Fruit fly (Drosophila melanogaster) whole organism, embryonic: ENCODE data around the gene MSBP.
A peak's percentile ranks its signal among the peaks of the same experiment; 100 is the strongest.

Experiments
- Bgb ChIP-seq: fragments of 200-800 bp; sonication (Bioruptor generic); IDR thresholded peaks from 2 replicates; pipeline ENCODE4 v1.3.6; 2022; ENCODE audit warnings: missing biosample characterization, missing genetic modification characterization; ENCODE audit not compliant: partially characterized antibody
- CG10267 ChIP-seq: fragments of 200-800 bp; sonication (Bioruptor generic); optimal IDR thresholded peaks from 2 replicates; lab custom pipeline; 2018; ENCODE audit warnings: missing biosample characterization, mild to moderate bottlenecking, missing genetic modification characterization, moderate library complexity
- CG10366 ChIP-seq: fragments of 200-800 bp; sonication (Bioruptor generic); IDR thresholded peaks from 2 replicates; pipeline ENCODE4 v1.3.6; 2022; ENCODE audit warnings: missing biosample characterization, missing genetic modification characterization
- CG12219 ChIP-seq: fragments of 200-800 bp; sonication (Bioruptor generic); optimal IDR thresholded peaks from 3 replicates; lab custom pipeline; 2018; ENCODE audit warnings: missing biosample characterization, mild to moderate bottlenecking, missing genetic modification characterization
- CG12942 ChIP-seq: fragments of 200-800 bp; sonication (Bioruptor generic); optimal IDR thresholded peaks from 3 replicates; lab custom pipeline; 2016; ENCODE audit warnings: missing biosample characterization, missing genetic modification characterization
- CG13123 ChIP-seq: fragments of 200-800 bp; sonication (Bioruptor generic); optimal IDR thresholded peaks from 2 replicates; lab custom pipeline; 2016; ENCODE audit warnings: missing biosample characterization, missing genetic modification characterization
- CG1602 ChIP-seq: fragments of 200-800 bp; sonication (Bioruptor generic); optimal IDR thresholded peaks from 3 replicates; lab custom pipeline; 2016; ENCODE audit warnings: missing biosample characterization, missing genetic modification characterization
- CG1647 ChIP-seq: fragments of 200-800 bp; sonication (Bioruptor generic); optimal IDR thresholded peaks from 3 replicates; lab custom pipeline; 2016; ENCODE audit warnings: missing biosample characterization, missing genetic modification characterization
- CG17612 ChIP-seq: fragments of 200-800 bp; sonication (Bioruptor generic); IDR thresholded peaks from 2 replicates; pipeline ENCODE4 v1.3.6; 2022; ENCODE audit warnings: missing biosample characterization, missing genetic modification characterization
- CG1792 ChIP-seq: fragments of 200-800 bp; sonication (Bioruptor generic); optimal IDR thresholded peaks from 2 replicates; lab custom pipeline; 2016; ENCODE audit warnings: missing biosample characterization, missing genetic modification characterization
- CG18011 ChIP-seq: fragments of 200-800 bp; sonication (Bioruptor generic); optimal IDR thresholded peaks from 2 replicates; lab custom pipeline; 2017; ENCODE audit warnings: missing biosample characterization, missing genetic modification characterization, mild to moderate bottlenecking, moderate library complexity, missing genotype
- CG18599 ChIP-seq: fragments of 200-800 bp; sonication (Bioruptor generic); optimal IDR thresholded peaks from 3 replicates; lab custom pipeline; 2017; ENCODE audit warnings: missing biosample characterization, missing genetic modification characterization, mild to moderate bottlenecking, moderate library complexity, missing genetic modification reagents
- CG2116 ChIP-seq: fragments of 200-800 bp; sonication (Bioruptor generic); optimal IDR thresholded peaks from 3 replicates; lab custom pipeline; 2018; ENCODE audit warnings: missing biosample characterization, mild to moderate bottlenecking, missing genetic modification characterization
- CG2202 ChIP-seq: fragments of 200-800 bp; sonication (Bioruptor generic); optimal IDR thresholded peaks from 2 replicates; lab custom pipeline; 2018; ENCODE audit warnings: missing biosample characterization, mild to moderate bottlenecking, missing genetic modification characterization
- CG30020 ChIP-seq: fragments of 200-800 bp; optimal IDR thresholded peaks from 2 replicates; lab custom pipeline; 2019; ENCODE audit warnings: missing biosample characterization, mild to moderate bottlenecking, missing genetic modification characterization, moderate library complexity
- CG33213 ChIP-seq: fragments of 200-800 bp; sonication (Bioruptor generic); optimal IDR thresholded peaks from 3 replicates; lab custom pipeline; 2016; ENCODE audit warnings: missing biosample characterization, missing genetic modification characterization
- CG33557 ChIP-seq: fragments of 200-800 bp; sonication (Bioruptor generic); optimal IDR thresholded peaks from 2 replicates; lab custom pipeline; 2019; ENCODE audit warnings: missing biosample characterization, mild to moderate bottlenecking, missing genetic modification characterization, moderate library complexity
- CG4854 ChIP-seq: fragments of 200-800 bp; sonication (Bioruptor generic); optimal IDR thresholded peaks from 2 replicates; lab custom pipeline; 2016; ENCODE audit warnings: missing biosample characterization, missing genetic modification characterization, inconsistent platforms
- CG7357 ChIP-seq: fragments of 200-800 bp; sonication (Bioruptor generic); IDR thresholded peaks from 3 replicates; pipeline ENCODE4 v1.3.6; 2022; ENCODE audit warnings: missing biosample characterization, missing genetic modification characterization
- CG7372 ChIP-seq: fragments of 200-800 bp; sonication (Bioruptor generic); IDR thresholded peaks from 2 replicates; pipeline ENCODE4 v1.3.6; 2022; ENCODE audit warnings: missing biosample characterization, missing genetic modification characterization
- CG8089 ChIP-seq: fragments of 200-800 bp; sonication (Bioruptor generic); optimal IDR thresholded peaks from 3 replicates; lab custom pipeline; 2016; ENCODE audit warnings: missing biosample characterization, missing genetic modification characterization
- CHES-1-like ChIP-seq: fragments of 200-800 bp; sonication (Bioruptor generic); optimal IDR thresholded peaks from 2 replicates; lab custom pipeline; 2016; ENCODE audit warnings: missing biosample characterization, missing genetic modification characterization
- Deaf1 ChIP-seq: fragments of 200-800 bp; optimal IDR thresholded peaks from 3 replicates; lab custom pipeline; 2019; ENCODE audit warnings: missing biosample characterization, mild to moderate bottlenecking, missing genetic modification characterization, moderate library complexity
- ERR ChIP-seq: fragments of 200-800 bp; sonication (Bioruptor generic); optimal IDR thresholded peaks from 2 replicates; lab custom pipeline; 2016; ENCODE audit warnings: missing biosample characterization, missing genetic modification characterization
- Ets97D ChIP-seq: fragments of 200-800 bp; sonication (Bioruptor generic); optimal IDR thresholded peaks from 3 replicates; lab custom pipeline; 2016; ENCODE audit warnings: missing biosample characterization, missing genetic modification characterization
- Fer1 ChIP-seq: fragments of 200-800 bp; sonication (Bioruptor generic); optimal IDR thresholded peaks from 2 replicates; lab custom pipeline; 2017; ENCODE audit warnings: missing biosample characterization, mild to moderate bottlenecking, missing genetic modification characterization
- Hand ChIP-seq: fragments of 200-800 bp; sonication (Bioruptor generic); optimal IDR thresholded peaks from 2 replicates; lab custom pipeline; 2017; ENCODE audit warnings: mild to moderate bottlenecking, missing biosample characterization, missing genetic modification reagents, missing genetic modification characterization
- Hr3 ChIP-seq: fragments of 200-800 bp; sonication (Bioruptor generic); optimal IDR thresholded peaks from 3 replicates; lab custom pipeline; 2016; ENCODE audit warnings: missing biosample characterization, missing genetic modification characterization
- MBD-R2 ChIP-seq: fragments of 200-800 bp; sonication (Bioruptor generic); IDR thresholded peaks from 2 replicates; pipeline ENCODE4 v1.3.6; 2022; ENCODE audit warnings: missing biosample characterization, missing genetic modification characterization
- NC2β ChIP-seq: fragments of 200-800 bp; sonication (Bioruptor generic); optimal IDR thresholded peaks from 2 replicates; lab custom pipeline; 2016; ENCODE audit warnings: missing biosample characterization, missing genetic modification characterization
- NfI ChIP-seq: fragments of 200-800 bp; sonication (Bioruptor generic); optimal IDR thresholded peaks from 3 replicates; lab custom pipeline; 2018; ENCODE audit warnings: missing biosample characterization, mild to moderate bottlenecking, missing genetic modification characterization, moderate library complexity
- Oli ChIP-seq: fragments of 200-800 bp; sonication (Bioruptor generic); optimal IDR thresholded peaks from 2 replicates; lab custom pipeline; 2018; ENCODE audit warnings: missing biosample characterization, mild to moderate bottlenecking, missing genetic modification characterization, moderate library complexity
- YL-1 ChIP-seq: fragments of 200-800 bp; sonication (Bioruptor generic); optimal IDR thresholded peaks from 3 replicates; lab custom pipeline; 2017; ENCODE audit warnings: missing biosample characterization, mild to moderate bottlenecking, missing genetic modification characterization
- br ChIP-seq: fragments of >200 bp; optimal IDR thresholded peaks from 2 replicates; lab custom pipeline; 2017
- cad ChIP-seq: fragments of >200 bp; optimal IDR thresholded peaks from 2 replicates; lab custom pipeline; 2017; ENCODE audit warnings: missing biosample characterization, missing genetic modification characterization
- caup ChIP-seq: fragments of 200-800 bp; sonication (Bioruptor generic); optimal IDR thresholded peaks from 3 replicates; lab custom pipeline; 2017; ENCODE audit warnings: missing biosample characterization, mild to moderate bottlenecking, missing genetic modification characterization, moderate library complexity; ENCODE audit not compliant: severe bottlenecking
- dmrt99B ChIP-seq: fragments of 200-800 bp; sonication (Bioruptor generic); optimal IDR thresholded peaks from 2 replicates; lab custom pipeline; 2018; ENCODE audit warnings: missing biosample characterization, mild to moderate bottlenecking, missing genetic modification characterization, moderate library complexity
- grn ChIP-seq: fragments of 200-800 bp; sonication (Bioruptor generic); optimal IDR thresholded peaks from 3 replicates; lab custom pipeline; 2017; ENCODE audit warnings: missing biosample characterization, missing genetic modification characterization
- gt ChIP-seq: fragments of 200-800 bp; sonication (Bioruptor generic); IDR thresholded peaks from 2 replicates; pipeline ENCODE4 v1.3.6; 2022; ENCODE audit warnings: missing biosample characterization, missing genetic modification characterization
- ham ChIP-seq: fragments of 200-800 bp; sonication (Bioruptor generic); IDR thresholded peaks from 2 replicates; pipeline ENCODE4 v1.3.6; 2022; ENCODE audit warnings: missing biosample characterization, missing genetic modification characterization
- hkb ChIP-seq, 2 experiments: fragments of 200-800 bp in 1 of 2; fragments of >200 bp in 1 of 2; sonication (Bioruptor generic) in 1 of 2; IDR thresholded peaks in 1 of 2; optimal IDR thresholded peaks in 1 of 2; 2 replicates each; pipeline versions ENCODE4 v1.3.6 to Lab custom; 2017 to 2022; ENCODE audit warnings: missing biosample characterization in 1 of 2, missing genetic modification characterization in 1 of 2
- inv ChIP-seq: fragments of 200-800 bp; sonication (Bioruptor generic); IDR thresholded peaks from 2 replicates; pipeline ENCODE4 v1.3.6; 2022; ENCODE audit warnings: missing biosample characterization, missing genetic modification characterization; ENCODE audit not compliant: partially characterized antibody
- mam ChIP-seq: fragments of 200-800 bp; sonication (Bioruptor generic); optimal IDR thresholded peaks from 3 replicates; lab custom pipeline; 2016; ENCODE audit warnings: missing biosample characterization, missing genetic modification characterization
- mirr ChIP-seq: fragments of 200-800 bp; sonication (Bioruptor generic); optimal IDR thresholded peaks from 3 replicates; lab custom pipeline; 2018; ENCODE audit warnings: missing biosample characterization, mild to moderate bottlenecking, missing genetic modification characterization
- pfk ChIP-seq: fragments of 200-800 bp; sonication (Bioruptor generic); optimal IDR thresholded peaks from 2 replicates; lab custom pipeline; 2018; ENCODE audit warnings: missing biosample characterization, mild to moderate bottlenecking, missing genetic modification characterization, moderate library complexity
- salm ChIP-seq: fragments of 200-800 bp; sonication (Bioruptor generic); optimal IDR thresholded peaks from 2 replicates; lab custom pipeline; 2018; ENCODE audit warnings: missing biosample characterization, mild to moderate bottlenecking, missing genetic modification characterization
- schlank ChIP-seq: fragments of 200-800 bp; sonication (Bioruptor generic); optimal IDR thresholded peaks from 2 replicates; lab custom pipeline; 2018; ENCODE audit warnings: missing biosample characterization, mild to moderate bottlenecking, missing genetic modification characterization
- vvl ChIP-seq: fragments of 200-800 bp; sonication (Bioruptor generic); IDR thresholded peaks from 2 replicates; pipeline ENCODE4 v1.3.6; 2022; ENCODE audit warnings: missing biosample characterization, missing genetic modification characterization

MSBP gene

dm6 chrX:15870777-15871757 lies 18.8 kb downstream of the MSBP start (continued):
- peak; percentile 43 for TF ChIP-seq CHES-1-like (GFP tag; lab: Kevin White, UChicago)
- no peak for TF ChIP-seq cad (GFP tag; lab: Kevin White, UChicago)
- no peak for TF ChIP-seq dmrt99B (tag; lab: Kevin White, UChicago)
- no peak for TF ChIP-seq Bgb (GFP tag; lab: Robert Waterston, UW)
- no peak for TF ChIP-seq MBD-R2 (GFP tag; lab: Robert Waterston, UW)
- TF ChIP-seq CG8089 (GFP tag; lab: Kevin White, UChicago) = peak; percentile 53
- peak; percentile 93 for TF ChIP-seq mirr (GFP tag; lab: Kevin White, UChicago)
- peak; percentile 56 for TF ChIP-seq CG2116
- peak; percentile 68 for TF ChIP-seq CG33213
- TF ChIP-seq ham (GFP tag; lab: Robert Waterston, UW) = no peak
- TF ChIP-seq CG1602 (GFP tag; lab: Kevin White, UChicago) = peak; percentile 40
- peak; percentile 73 for TF ChIP-seq CG1792 (GFP tag; lab: Kevin White, UChicago)
- TF ChIP-seq CG2202 (tag; lab: Kevin White, UChicago) = peak; percentile 53
- peak; percentile 65 for TF ChIP-seq Hand (GFP tag; lab: Kevin White, UChicago)
- no peak for TF ChIP-seq gt
- TF ChIP-seq NfI (GFP tag; lab: Kevin White, UChicago) = no peak
- TF ChIP-seq CG7357 (GFP tag; lab: Robert Waterston, UW) = peak; percentile 77
- TF ChIP-seq CG33557 = peak; percentile 53
- TF ChIP-seq mam (GFP tag; lab: Kevin White, UChicago) = peak; percentile 4
- TF ChIP-seq CG10267 (tag; lab: Kevin White, UChicago) = peak; percentile 15
- peak; percentile 37 for TF ChIP-seq YL-1
- no peak for TF ChIP-seq br (lab: Kevin White, UChicago)
- TF ChIP-seq Hr3 (GFP tag; lab: Kevin White, UChicago) = no peak
- TF ChIP-seq grn (GFP tag; lab: Kevin White, UChicago) = peak; percentile 48
- no peak for TF ChIP-seq hkb (optimal IDR thresholded peaks at IDR 0.05; lab: Kevin White, UChicago)
- peak; percentile 79 for TF ChIP-seq hkb (GFP tag; IDR thresholded peaks at IDR 0.05; lab: Robert Waterston, UW)
- no peak for TF ChIP-seq CG17612
- TF ChIP-seq CG30020 (tag; lab: Kevin White, UChicago) = peak; percentile 68
- no peak for TF ChIP-seq CG7372 (GFP tag; lab: Robert Waterston, UW)
- TF ChIP-seq caup (GFP tag; lab: Kevin White, UChicago) = peak; percentile 90
- peak; percentile 49; the same call in 1 of the 2 replicates for TF ChIP-seq vvl (GFP tag; lab: Robert Waterston, UW)
- TF ChIP-seq CG12219 (GFP tag; lab: Kevin White, UChicago) = peak; percentile 68
- peak; percentile 41 for TF ChIP-seq CG1647 (GFP tag; lab: Kevin White, UChicago)
- peak; percentile 41 for TF ChIP-seq ERR (GFP tag; lab: Kevin White, UChicago)
- TF ChIP-seq Deaf1 (tag; lab: Kevin White, UChicago) = no peak
- peak; percentile 90 for TF ChIP-seq Fer1 (GFP tag; lab: Kevin White, UChicago)
- peak; percentile 18 for TF ChIP-seq CG18011 (GFP tag; lab: Kevin White, UChicago)
- TF ChIP-seq CG13123 = peak; percentile 38
- TF ChIP-seq CG10366 (GFP tag; lab: Robert Waterston, UW) = no peak
- TF ChIP-seq salm (tag; lab: Kevin White, UChicago) = peak; percentile 41
- no peak for TF ChIP-seq CG18599 (GFP tag; lab: Kevin White, UChicago)
- peak; percentile 50 for TF ChIP-seq CG4854 (GFP tag; lab: Kevin White, UChicago)
- TF ChIP-seq Ets97D (GFP tag; lab: Kevin White, UChicago) = no peak
- TF ChIP-seq pfk (GFP tag; lab: Kevin White, UChicago) = peak; percentile 82
- no peak for TF ChIP-seq Oli (tag; lab: Kevin White, UChicago)
- TF ChIP-seq NC2β (GFP tag; lab: Kevin White, UChicago) = peak; percentile 28
- peak; percentile 62 for TF ChIP-seq schlank (tag; lab: Kevin White, UChicago)
- no peak for TF ChIP-seq inv (GFP tag; lab: Robert Waterston, UW)
- peak; percentile 47 for TF ChIP-seq CG12942 (GFP tag; lab: Kevin White, UChicago)
